Worm (Caenorhabditis elegans): ENCODE measurements around the gene ZK616.5.

- TF ChIP-seq fkh-10 (GFP tag; optimal IDR thresholded peaks at IDR 0.05), result no peak
- TF ChIP-seq ama-1 (optimal IDR thresholded peaks at IDR 0.05), result no peak
Measured at ce11 chrIV:5366567-5366966, 25.2 kb upstream of the ZK616.5 start, which contains the start of gene sand-1.
